Fruit fly (Drosophila melanogaster) whole organism: ENCODE results near the gene Pnn.

ENCODE experiments used
- CG8478 ChIP-seq: fragments of >200 bp; optimal IDR thresholded peaks from 2 replicates; lab custom pipeline; 2018; ENCODE audit warnings: inconsistent platforms
- Dll ChIP-seq: fragments of >200 bp; optimal IDR thresholded peaks from 2 replicates; lab custom pipeline; 2017
- EcR ChIP-seq, 2 experiments: fragments of >200 bp; optimal IDR thresholded peaks; 2 replicates each; lab custom pipeline; 2017; ENCODE audit warnings: missing biosample characterization in 2 of 2, missing genetic modification characterization in 2 of 2, missing genetic modification reagents in 2 of 2
- pan ChIP-seq: fragments of >200 bp; optimal IDR thresholded peaks from 2 replicates; lab custom pipeline; 2017
- psq ChIP-seq: fragments of >200 bp; optimal IDR thresholded peaks from 2 replicates; lab custom pipeline; 2017
- usp ChIP-seq: fragments of >200 bp; optimal IDR thresholded peaks from 2 replicates; lab custom pipeline; 2017; ENCODE audit warnings: missing biosample characterization, missing genetic modification characterization, mixed read lengths

Gene Pnn

dm6 chr3R:9747900-9748663 is 7.4 kb downstream of the Pnn start:
- TF ChIP-seq psq (lab: Kevin White, UChicago) (no peak), usp (no peak)

dm6 chr3R:9754487-9754886 is 13.8 kb downstream of the Pnn start, which contains the start of gene Tti1:
Gene Tti1, minus strand, starts transcription at chr3R:9754686.
- TF ChIP-seq EcR (GFP tag; optimal IDR thresholded peaks at IDR 0.05; lab: Kevin White, UChicago) = no peak
- TF ChIP-seq psq (lab: Kevin White, UChicago) = no peak
- no peak for TF ChIP-seq CG8478 (lab: Kevin White, UChicago)
- no peak for TF ChIP-seq Dll (lab: Kevin White, UChicago)
- TF ChIP-seq usp = no peak
- no peak for TF ChIP-seq pan (lab: Kevin White, UChicago)

dm6 chr3R:9756187-9756586 is 15.5 kb downstream of the Pnn start, which contains the start of the genes Alg12 and Rpt3R:
Gene Alg12, plus strand, starts transcription at chr3R:9756491.
Gene Rpt3R, minus strand, starts transcription at chr3R:9756510.
- no peak for TF ChIP-seq EcR (GFP tag; optimal IDR thresholded peaks at IDR 0.05; lab: Kevin White, UChicago)
- TF ChIP-seq Dll (lab: Kevin White, UChicago) = no peak
- no peak for TF ChIP-seq CG8478 (lab: Kevin White, UChicago)
- TF ChIP-seq usp = no peak
- no peak for TF ChIP-seq psq (lab: Kevin White, UChicago)
- TF ChIP-seq pan (lab: Kevin White, UChicago) = no peak

dm6 chr3R:9759360-9760191 is 18.9 kb downstream of the Pnn start, which contains the start of gene Mpi:
Gene Mpi, plus strand, starts transcription at chr3R:9759622.
- TF ChIP-seq EcR (GFP tag; optimal IDR thresholded peaks at IDR 0.05; lab: Kevin White, UChicago) = no peak
- TF ChIP-seq CG8478 (lab: Kevin White, UChicago) = no peak
- TF ChIP-seq pan (lab: Kevin White, UChicago) = no peak
- no peak for TF ChIP-seq usp
- TF ChIP-seq psq (lab: Kevin White, UChicago) = no peak
- TF ChIP-seq Dll (lab: Kevin White, UChicago) = no peak

dm6 chr3R:9762955-9763931 is 22.5 kb downstream of the Pnn start, which contains the start of the genes Snap24 and CG8478:
Gene Snap24, minus strand, starts transcription at chr3R:9763150.
Gene CG8478, plus strand, starts transcription at chr3R:9763650.
- TF ChIP-seq psq (lab: Kevin White, UChicago) (no peak), usp (no peak), Dll (lab: Kevin White, UChicago) (no peak), pan (lab: Kevin White, UChicago) (no peak), EcR (GFP tag; optimal IDR thresholded peaks at IDR 0.05; lab: Kevin White, UChicago) (no peak), CG8478 (lab: Kevin White, UChicago) (no peak)

dm6 chr3R:9767620-9768592 is 27.2 kb downstream of the Pnn start, which contains the start of gene Naa80:
Gene Naa80, plus strand, starts transcription at chr3R:9767834.
- no peak for TF ChIP-seq Dll (lab: Kevin White, UChicago)
- TF ChIP-seq EcR (GFP tag; optimal IDR thresholded peaks at IDR 0.05; lab: Kevin White, UChicago) = no peak
- no peak for TF ChIP-seq usp
- no peak for TF ChIP-seq CG8478 (lab: Kevin White, UChicago)
- TF ChIP-seq psq (lab: Kevin White, UChicago) = no peak

- no peak for TF ChIP-seq EcR (GFP tag; optimal IDR thresholded peaks at IDR 0.05; lab: Kevin White, UChicago)
- no peak for TF ChIP-seq Dll (lab: Kevin White, UChicago)
- no peak for TF ChIP-seq CG8478 (lab: Kevin White, UChicago)
- no peak for TF ChIP-seq pan (lab: Kevin White, UChicago)
- TF ChIP-seq psq (lab: Kevin White, UChicago) = no peak
- no peak for TF ChIP-seq usp
These were observed 28.2 kb downstream of the Pnn start, which contains the start of gene MED6 for dm6 chr3R:9768884-9769283. Gene MED6, minus strand, starts transcription at chr3R:9768984.

- TF ChIP-seq CG8478 (lab: Kevin White, UChicago) = no peak
- TF ChIP-seq EcR (GFP tag; optimal IDR thresholded peaks at IDR 0.05; lab: Kevin White, UChicago) = no peak
- TF ChIP-seq pan (lab: Kevin White, UChicago) = no peak
- TF ChIP-seq psq (lab: Kevin White, UChicago) = no peak
- TF ChIP-seq usp = no peak
- TF ChIP-seq Dll (lab: Kevin White, UChicago) = no peak
These were observed 29.4 kb downstream of the Pnn start for dm6 chr3R:9770127-9770526.

dm6 chr3R:9771519-9771972 is 30.8 kb downstream of the Pnn start, which contains the start of gene CG9471:
Gene CG9471, minus strand, starts transcription at chr3R:9771542.
- no peak for TF ChIP-seq usp
- TF ChIP-seq Dll (lab: Kevin White, UChicago) = no peak
- TF ChIP-seq EcR (GFP tag; optimal IDR thresholded peaks at IDR 0.05; lab: Kevin White, UChicago) = no peak
